Fruit fly (Drosophila melanogaster) whole organism, embryonic: Measurements from ENCODE around the gene pasi2.

ENCODE experiments used
- Awh ChIP-seq: fragments of 200-800 bp; sonication (Bioruptor generic); IDR thresholded peaks from 2 replicates; pipeline ENCODE4, ENCODE4 v1.3.6; 2022; ENCODE audit warnings: missing biosample characterization, missing genetic modification characterization
- BtbVII ChIP-seq: fragments of 200-800 bp; sonication (Bioruptor generic); optimal IDR thresholded peaks from 3 replicates; lab custom pipeline; 2017; ENCODE audit warnings: missing biosample characterization, mild to moderate bottlenecking, missing genetic modification characterization
- CG10366 ChIP-seq: fragments of 200-800 bp; sonication (Bioruptor generic); IDR thresholded peaks from 2 replicates; pipeline ENCODE4 v1.3.6; 2022; ENCODE audit warnings: missing biosample characterization, missing genetic modification characterization
- CG10543 ChIP-seq: fragments of 200-800 bp; sonication (Bioruptor generic); optimal IDR thresholded peaks from 3 replicates; lab custom pipeline; 2017; ENCODE audit warnings: missing biosample characterization, mild to moderate bottlenecking, missing genetic modification characterization, moderate library complexity
- CG12391 ChIP-seq: fragments of 200-800 bp; sonication (Bioruptor generic); optimal IDR thresholded peaks from 3 replicates; lab custom pipeline; 2018; ENCODE audit warnings: missing biosample characterization, mild to moderate bottlenecking, missing genetic modification characterization, moderate library complexity
- CG13775 ChIP-seq: fragments of 200-800 bp; sonication (Bioruptor generic); optimal IDR thresholded peaks from 3 replicates; lab custom pipeline; 2017; ENCODE audit warnings: missing biosample characterization, mild to moderate bottlenecking, missing genetic modification characterization
- CG15514 ChIP-seq: fragments of 200-800 bp; sonication (Bioruptor generic); optimal IDR thresholded peaks from 3 replicates; lab custom pipeline; 2017; ENCODE audit warnings: missing biosample characterization, missing genetic modification characterization, mild to moderate bottlenecking, moderate library complexity, missing genetic modification reagents
- CG16863 ChIP-seq: fragments of 200-800 bp; sonication (Bioruptor generic); optimal IDR thresholded peaks from 3 replicates; lab custom pipeline; 2016; ENCODE audit warnings: missing biosample characterization, missing genetic modification characterization
- CG17359 ChIP-seq: fragments of 200-800 bp; sonication (Bioruptor generic); optimal IDR thresholded peaks from 3 replicates; lab custom pipeline; 2018; ENCODE audit warnings: missing biosample characterization, mild to moderate bottlenecking, missing genetic modification characterization, moderate library complexity
- CG18619 ChIP-seq: fragments of 200-800 bp; sonication (Bioruptor generic); optimal IDR thresholded peaks from 3 replicates; lab custom pipeline; 2017; ENCODE audit warnings: missing biosample characterization, mild to moderate bottlenecking, missing genetic modification characterization
- CG2199 ChIP-seq: fragments of 200-800 bp; sonication (Bioruptor generic); IDR thresholded peaks from 3 replicates; pipeline ENCODE4 v1.3.6; 2022; ENCODE audit warnings: missing biosample characterization, missing genetic modification characterization
- CG2712 ChIP-seq: fragments of 200-800 bp; optimal IDR thresholded peaks from 3 replicates; lab custom pipeline; 2019; ENCODE audit warnings: missing biosample characterization, mild to moderate bottlenecking, missing genetic modification characterization, moderate library complexity
- CG32772 ChIP-seq: fragments of 200-800 bp; sonication (Bioruptor generic); IDR thresholded peaks from 2 replicates; pipeline ENCODE4 v1.3.6; 2022; ENCODE audit warnings: missing biosample characterization, missing genetic modification characterization
- CG4328 ChIP-seq: fragments of 200-800 bp; sonication (Bioruptor generic); optimal IDR thresholded peaks from 3 replicates; lab custom pipeline; 2017; ENCODE audit warnings: missing biosample characterization, missing genetic modification reagents, missing genetic modification characterization
- CG8290 ChIP-seq, 3 experiments: fragments of 200-800 bp; sonication (Bioruptor generic); optimal IDR thresholded peaks; 2 replicates each; lab custom pipeline; 2016 to 2019; ENCODE audit warnings: missing biosample characterization in 3 of 3, missing genetic modification characterization in 3 of 3, mild to moderate bottlenecking in 2 of 3, moderate library complexity in 1 of 3
- CG9876 ChIP-seq: fragments of 200-800 bp; sonication (Bioruptor generic); optimal IDR thresholded peaks from 2 replicates; lab custom pipeline; 2016; ENCODE audit warnings: missing biosample characterization, missing genetic modification characterization
- CG9932 ChIP-seq: fragments of 200-800 bp; sonication (Bioruptor generic); IDR thresholded peaks from 2 replicates; pipeline ENCODE4 v1.3.6; 2022; ENCODE audit warnings: missing biosample characterization, missing genetic modification characterization
- D19A ChIP-seq: fragments of 200-800 bp; optimal IDR thresholded peaks from 3 replicates; lab custom pipeline; 2019; ENCODE audit warnings: missing biosample characterization, mild to moderate bottlenecking, missing genetic modification characterization, moderate library complexity
- Dfd ChIP-seq, 2 experiments: fragments of >200 bp; optimal IDR thresholded peaks; 2 replicates each; lab custom pipeline; 2017; ENCODE audit warnings: missing biosample characterization in 2 of 2, missing genetic modification characterization in 2 of 2
- E2f1 ChIP-seq: fragments of 200-800 bp; sonication (Bioruptor generic); IDR thresholded peaks from 2 replicates; pipeline ENCODE4 v1.3.6; 2022; ENCODE audit warnings: missing biosample characterization, missing genetic modification characterization
- HLH54F ChIP-seq: fragments of 200-800 bp; sonication (Bioruptor generic); optimal IDR thresholded peaks from 3 replicates; lab custom pipeline; 2016; ENCODE audit warnings: missing biosample characterization, missing genetic modification characterization
- Hr3 ChIP-seq: fragments of 200-800 bp; sonication (Bioruptor generic); optimal IDR thresholded peaks from 3 replicates; lab custom pipeline; 2016; ENCODE audit warnings: missing biosample characterization, missing genetic modification characterization
- Hr39 ChIP-seq: fragments of >200 bp; optimal IDR thresholded peaks from 2 replicates; lab custom pipeline; 2017
- Hr78 ChIP-seq, 2 experiments: fragments of 200-800 bp in 1 of 2; fragments of >200 bp in 1 of 2; sonication (Bioruptor generic) in 1 of 2; optimal IDR thresholded peaks; 2 replicates each; lab custom pipeline; 2017 to 2019; ENCODE audit warnings: missing biosample characterization in 2 of 2, missing genetic modification characterization in 2 of 2, mild to moderate bottlenecking in 1 of 2, moderate library complexity in 1 of 2
- Hsf ChIP-seq: fragments of 200-800 bp; sonication (Bioruptor generic); optimal IDR thresholded peaks from 3 replicates; lab custom pipeline; 2016; ENCODE audit warnings: missing biosample characterization, missing genetic modification characterization
- Nf-YA ChIP-seq: fragments of 200-800 bp; sonication (Bioruptor generic); IDR thresholded peaks from 2 replicates; pipeline ENCODE4 v1.3.6; 2022; ENCODE audit warnings: missing biosample characterization, missing genetic modification characterization
- Pdp1 ChIP-seq, 2 experiments: fragments of 200-800 bp; sonication (Bioruptor generic); optimal IDR thresholded peaks; 3 replicates each; lab custom pipeline; 2016; ENCODE audit warnings: missing biosample characterization in 2 of 2, missing genetic modification characterization in 2 of 2, mild to moderate bottlenecking in 1 of 2, moderate library complexity in 1 of 2
- Ptx1 ChIP-seq: fragments of 200-800 bp; sonication (Bioruptor generic); IDR thresholded peaks from 2 replicates; pipeline ENCODE4 v1.3.6; 2022; ENCODE audit warnings: missing biosample characterization, missing genetic modification characterization
- Ssrp ChIP-seq: fragments of 200-800 bp; sonication (Bioruptor generic); optimal IDR thresholded peaks from 2 replicates; lab custom pipeline; 2018; ENCODE audit warnings: missing biosample characterization, mild to moderate bottlenecking, missing genetic modification characterization, moderate library complexity
- Stat92E ChIP-seq, 3 experiments: fragments of >200 bp in 2 of 3; fragments of 200-800 bp in 1 of 3; sonication (Bioruptor generic) in 1 of 3; optimal IDR thresholded peaks; 2 replicates each; lab custom pipeline; 2017 to 2019; ENCODE audit warnings: missing biosample characterization in 3 of 3, missing genetic modification characterization in 3 of 3, mild to moderate bottlenecking in 1 of 3, moderate library complexity in 1 of 3
- TFAM ChIP-seq: fragments of 200-800 bp; sonication (Bioruptor generic); optimal IDR thresholded peaks from 2 replicates; lab custom pipeline; 2017; ENCODE audit warnings: missing biosample characterization, missing genetic modification characterization, inconsistent platforms
- ash1 ChIP-seq: fragments of 200-800 bp; sonication (Bioruptor generic); optimal IDR thresholded peaks from 2 replicates; lab custom pipeline; 2018; ENCODE audit warnings: missing biosample characterization, mild to moderate bottlenecking, missing genetic modification characterization
- bab2 ChIP-seq: fragments of 200-800 bp; sonication (Bioruptor generic); optimal IDR thresholded peaks from 2 replicates; lab custom pipeline; 2016; ENCODE audit warnings: missing biosample characterization, missing genetic modification characterization
- chinmo ChIP-seq: fragments of 200-800 bp; sonication (Bioruptor generic); IDR thresholded peaks from 4 replicates; pipeline ENCODE4 v1.3.6; 2022; ENCODE audit warnings: missing biosample characterization, missing genetic modification characterization; ENCODE audit not compliant: partially characterized antibody
- ems ChIP-seq: fragments of 200-800 bp; sonication (Bioruptor generic); optimal IDR thresholded peaks from 3 replicates; lab custom pipeline; 2016; ENCODE audit warnings: missing biosample characterization, missing genetic modification characterization
- exex ChIP-seq: fragments of 200-800 bp; sonication (Bioruptor generic); optimal IDR thresholded peaks from 4 replicates; lab custom pipeline; 2018; ENCODE audit warnings: missing biosample characterization, mild to moderate bottlenecking, missing genetic modification characterization, moderate library complexity
- ftz-f1 ChIP-seq: fragments of 200-800 bp; sonication (Bioruptor generic); optimal IDR thresholded peaks from 2 replicates; lab custom pipeline; 2016; ENCODE audit warnings: missing biosample characterization, missing genetic modification characterization
- grau ChIP-seq: fragments of 200-800 bp; optimal IDR thresholded peaks from 3 replicates; lab custom pipeline; 2019; ENCODE audit warnings: missing biosample characterization, mild to moderate bottlenecking, missing genetic modification characterization, moderate library complexity
- kah ChIP-seq: fragments of 200-800 bp; sonication (Bioruptor generic); optimal IDR thresholded peaks from 2 replicates; lab custom pipeline; 2018; ENCODE audit warnings: missing biosample characterization, mild to moderate bottlenecking, missing genetic modification characterization
- kni ChIP-seq: fragments of 200-800 bp; sonication (Bioruptor generic); optimal IDR thresholded peaks from 3 replicates; lab custom pipeline; 2017; ENCODE audit warnings: mild to moderate bottlenecking, missing biosample characterization, missing genetic modification reagents, missing genetic modification characterization
- mirr ChIP-seq: fragments of 200-800 bp; sonication (Bioruptor generic); optimal IDR thresholded peaks from 3 replicates; lab custom pipeline; 2018; ENCODE audit warnings: missing biosample characterization, mild to moderate bottlenecking, missing genetic modification characterization
- pros ChIP-seq: fragments of 200-800 bp; sonication (Bioruptor generic); optimal IDR thresholded peaks from 3 replicates; lab custom pipeline; 2019; ENCODE audit warnings: missing biosample characterization, mild to moderate bottlenecking, missing genetic modification characterization, moderate library complexity
- pum ChIP-seq: fragments of 200-800 bp; sonication (Bioruptor generic); optimal IDR thresholded peaks from 2 replicates; lab custom pipeline; 2016; ENCODE audit warnings: missing biosample characterization, missing genetic modification characterization
- run ChIP-seq: fragments of 200-800 bp; sonication (Bioruptor generic); optimal IDR thresholded peaks from 3 replicates; lab custom pipeline; 2018; ENCODE audit warnings: missing biosample characterization, mild to moderate bottlenecking, missing genetic modification characterization
- sens ChIP-seq: fragments of 200-800 bp; sonication (Bioruptor generic); peaks from one replicate; lab custom pipeline; 2016; ENCODE audit warnings: missing biosample characterization, missing genetic modification characterization
- slbo ChIP-seq: fragments of 200-800 bp; sonication (Bioruptor generic); IDR thresholded peaks from 2 replicates; pipeline ENCODE4 v1.3.6; 2022; ENCODE audit warnings: missing biosample characterization, missing genetic modification characterization
- sr ChIP-seq: fragments of 200-800 bp; sonication (Bioruptor generic); IDR thresholded peaks from 3 replicates; pipeline ENCODE4 v1.3.6; 2022; ENCODE audit warnings: missing biosample characterization, missing genetic modification characterization
- unpg ChIP-seq: fragments of 200-800 bp; sonication (Bioruptor generic); optimal IDR thresholded peaks from 3 replicates; lab custom pipeline; 2018; ENCODE audit warnings: missing biosample characterization, mild to moderate bottlenecking, missing genetic modification characterization, moderate library complexity
- zfh2 ChIP-seq: fragments of 200-800 bp; sonication (Bioruptor generic); optimal IDR thresholded peaks from 2 replicates; lab custom pipeline; 2016; ENCODE audit warnings: missing biosample characterization, missing genetic modification characterization

pasi2 gene

DNA sequence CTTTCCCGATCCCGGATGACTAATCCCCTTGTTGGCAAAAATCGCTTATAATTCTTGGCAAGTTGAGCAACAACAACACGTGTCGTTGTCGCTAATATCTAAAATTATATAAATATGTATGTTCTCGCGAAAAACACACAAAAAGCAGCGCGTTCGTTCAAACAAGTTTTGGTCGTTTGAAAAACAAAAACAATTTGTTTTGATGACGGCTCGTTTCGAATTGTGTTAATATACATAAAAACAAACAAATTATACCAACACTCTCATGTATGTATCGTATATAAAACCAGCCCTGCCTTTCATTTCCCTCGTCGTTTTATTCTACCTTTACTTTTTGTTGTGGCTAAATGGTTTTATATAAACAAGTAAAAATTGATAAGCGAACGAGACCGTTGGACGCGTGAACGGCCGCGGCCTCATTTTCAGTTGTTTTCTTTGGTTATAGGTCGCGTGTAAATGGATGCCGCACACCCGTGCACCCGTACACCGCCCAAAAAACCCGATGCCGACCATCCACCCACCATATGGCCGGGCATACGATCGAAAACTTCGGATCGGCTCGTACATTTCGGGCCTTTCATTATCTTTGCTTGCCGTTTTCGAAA lies 9.3 kb downstream of the pasi2 start (continued):
- TF ChIP-seq mirr (GFP tag; lab: Kevin White, UChicago), result peak; percentile 59
- peak; percentile 46 for TF ChIP-seq sens (GFP tag; lab: Kevin White, UChicago)
- TF ChIP-seq ftz-f1 (GFP tag; lab: Kevin White, UChicago), result peak; percentile 64
- TF ChIP-seq kni (GFP tag; lab: Kevin White, UChicago), result peak; percentile 36
- TF ChIP-seq D19A (tag; lab: Kevin White, UChicago), result no peak
- peak; percentile 9 for TF ChIP-seq BtbVII
- no peak for TF ChIP-seq CG12391 (tag; lab: Kevin White, UChicago)
- peak; percentile 10 for TF ChIP-seq exex
- no peak for TF ChIP-seq CG9876
- peak; percentile 89 for TF ChIP-seq CG10543 (GFP tag; lab: Kevin White, UChicago)
- peak; percentile 83; the same call in 2 of the 3 replicates for TF ChIP-seq sr (GFP tag; lab: Robert Waterston, UW)
- TF ChIP-seq chinmo (GFP tag; lab: Robert Waterston, UW), result peak; percentile 52; the same call in 1 of the 4 replicates
- TF ChIP-seq CG8290 (GFP tag; optimal IDR thresholded peaks at IDR 0.05; lab: Kevin White, UChicago), result no peak
- peak in 1 of 2 experiments; percentile 49 for TF ChIP-seq CG8290 (tag; optimal IDR thresholded peaks at IDR 0.05; lab: Kevin White, UChicago)
- no peak for TF ChIP-seq zfh2 (GFP tag; lab: Kevin White, UChicago)
- TF ChIP-seq CG15514 (GFP tag; lab: Kevin White, UChicago), result peak; percentile 7
- TF ChIP-seq CG2199 (GFP tag; lab: Robert Waterston, UW), result peak; percentile 88
- no peak for TF ChIP-seq Hr39 (lab: Kevin White, UChicago)
- TF ChIP-seq Hr3 (GFP tag; lab: Kevin White, UChicago), result peak; percentile 36
- TF ChIP-seq CG4328 (GFP tag; lab: Kevin White, UChicago), result peak; percentile 28
- TF ChIP-seq Pdp1 (GFP tag; optimal IDR thresholded peaks at IDR 0.05; lab: Kevin White, UChicago), result peak in 1 of 2 experiments; percentile 69
- TF ChIP-seq grau (tag; lab: Kevin White, UChicago), result no peak
- TF ChIP-seq Hr78 (GFP tag; optimal IDR thresholded peaks at IDR 0.05; lab: Kevin White, UChicago), result peak in 1 of 2 experiments; percentile 55
- TF ChIP-seq Nf-YA, result no peak
- TF ChIP-seq CG9932, result peak; percentile 18; the same call in 1 of the 2 replicates
- peak; percentile 31 for TF ChIP-seq pros (GFP tag; lab: Kevin White, UChicago)

DNA sequence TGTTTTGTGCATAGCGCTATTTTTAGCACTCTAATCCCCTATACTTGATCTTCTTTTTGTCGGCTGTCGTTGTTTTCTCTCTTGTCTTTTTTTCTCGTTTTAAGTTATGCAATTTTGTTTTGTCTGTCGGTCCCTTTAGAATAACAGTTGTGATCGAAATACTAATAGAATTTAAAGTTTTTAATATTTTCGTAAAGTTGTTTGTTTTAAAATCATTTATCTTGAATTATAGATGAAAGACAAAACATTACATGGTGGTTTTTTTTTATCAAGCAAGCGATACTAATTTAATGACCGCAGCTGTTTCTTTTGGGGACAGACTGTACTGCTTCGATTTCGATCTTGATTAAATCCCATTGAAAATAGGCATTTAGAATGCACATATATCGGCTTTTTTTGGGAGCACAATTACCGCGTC lies 9.8 kb downstream of the pasi2 start:
- peak; percentile 60 for TF ChIP-seq slbo
- peak; percentile 47; the same call in 1 of the 2 replicates for TF ChIP-seq Ptx1 (GFP tag; lab: Robert Waterston, UW)
- TF ChIP-seq Awh, result peak; percentile 53; the same call in 1 of the 2 replicates
- TF ChIP-seq run (tag; lab: Kevin White, UChicago), result peak; percentile 35
- no peak for TF ChIP-seq ash1 (GFP tag; lab: Kevin White, UChicago)
- TF ChIP-seq Dfd (GFP tag; optimal IDR thresholded peaks at IDR 0.05; lab: Kevin White, UChicago), result no peak
- TF ChIP-seq CG13775, result peak; percentile 35
- TF ChIP-seq bab2 (GFP tag; lab: Kevin White, UChicago), result peak; percentile 36
- peak; percentile 44 for TF ChIP-seq Hsf (GFP tag; lab: Kevin White, UChicago)
- TF ChIP-seq pum (GFP tag; lab: Kevin White, UChicago), result peak; percentile 48
- peak; percentile 42 for TF ChIP-seq CG2712 (tag; lab: Kevin White, UChicago)
- peak; percentile 1 for TF ChIP-seq kah
- no peak for TF ChIP-seq Stat92E (GFP tag; optimal IDR thresholded peaks at IDR 0.05; lab: Kevin White, UChicago)
- TF ChIP-seq CG17359 (tag; lab: Kevin White, UChicago), result peak; percentile 70
- TF ChIP-seq TFAM, result no peak
- peak; percentile 30 for TF ChIP-seq CG18619 (GFP tag; lab: Kevin White, UChicago)
- TF ChIP-seq CG10366 (GFP tag; lab: Robert Waterston, UW), result peak; percentile 49
- TF ChIP-seq CG32772, result no peak
- TF ChIP-seq HLH54F (GFP tag; lab: Kevin White, UChicago), result peak; percentile 26
- TF ChIP-seq unpg, result peak; percentile 54
- peak; percentile 45 for TF ChIP-seq CG16863 (GFP tag; lab: Kevin White, UChicago)
- TF ChIP-seq ems (GFP tag; lab: Kevin White, UChicago), result peak; percentile 18
- no peak for TF ChIP-seq E2f1
- TF ChIP-seq Ssrp (tag; lab: Kevin White, UChicago), result peak; percentile 61
